Fruit fly (Drosophila melanogaster) whole organism, wandering third instar larva: ENCODE results near the gene Cdk2.
A peak's percentile ranks its signal among the peaks of the same experiment; 100 is the strongest.

Experiments
- Abd-B ChIP-seq: fragments of >200 bp; optimal IDR thresholded peaks from 2 replicates; lab custom pipeline; 2017; ENCODE audit warnings: missing biosample characterization, missing genetic modification characterization
- CG32264 ChIP-seq: fragments of 200-800 bp; sonication (Bioruptor generic); optimal IDR thresholded peaks from 2 replicates; lab custom pipeline; 2016; ENCODE audit warnings: missing biosample characterization, missing genetic modification characterization
- CG9705 ChIP-seq: fragments of 200-800 bp; sonication (Bioruptor generic); optimal IDR thresholded peaks from 2 replicates; lab custom pipeline; 2018; ENCODE audit warnings: missing biosample characterization, mild to moderate bottlenecking, missing genetic modification characterization
- CrebA ChIP-seq: fragments of 200-800 bp; sonication (Bioruptor generic); optimal IDR thresholded peaks from 2 replicates; lab custom pipeline; 2016; ENCODE audit warnings: missing biosample characterization, mild to moderate bottlenecking, missing genetic modification characterization, borderline replicate concordance
- Dfd ChIP-seq: fragments of >200 bp; optimal IDR thresholded peaks from 2 replicates; lab custom pipeline; 2017; ENCODE audit warnings: missing biosample characterization, missing genetic modification characterization
- Dif ChIP-seq: fragments of 200-275, 200-300 bp; sonication (Bioruptor generic); optimal IDR thresholded peaks from 2 replicates; lab custom pipeline; 2018; ENCODE audit warnings: missing biosample characterization, missing genetic modification characterization; ENCODE audit not compliant: partially characterized antibody
- GATAd ChIP-seq: sonication (Bioruptor generic); optimal IDR thresholded peaks from 2 replicates; lab custom pipeline; 2016; ENCODE audit warnings: missing biosample characterization, missing genetic modification characterization
- HLH106 ChIP-seq: fragments of 200-800 bp; optimal IDR thresholded peaks from 3 replicates; lab custom pipeline; 2019; ENCODE audit warnings: missing biosample characterization, mild to moderate bottlenecking, missing genetic modification characterization, moderate library complexity
- Hnf4 ChIP-seq: fragments of 200-800 bp; sonication (Bioruptor generic); optimal IDR thresholded peaks from 2 replicates; lab custom pipeline; 2016; ENCODE audit warnings: missing biosample characterization, mild to moderate bottlenecking, missing genetic modification characterization
- Hr78 ChIP-seq: fragments of >200 bp; optimal IDR thresholded peaks from 2 replicates; lab custom pipeline; 2017; ENCODE audit warnings: missing biosample characterization, missing genetic modification characterization
- Hr83 ChIP-seq: fragments of 200-300 bp; sonication (Bioruptor generic); optimal IDR thresholded peaks from 2 replicates; lab custom pipeline; 2016; ENCODE audit warnings: missing biosample characterization, mild to moderate bottlenecking, missing genetic modification characterization, moderate library complexity; ENCODE audit not compliant: poor library complexity, severe bottlenecking
- Jra ChIP-seq: sonication (Bioruptor generic); optimal IDR thresholded peaks from 2 replicates; lab custom pipeline; 2016; ENCODE audit warnings: missing biosample characterization, missing genetic modification characterization
- Mio ChIP-seq: sonication (Bioruptor generic); optimal IDR thresholded peaks from 2 replicates; lab custom pipeline; 2016; ENCODE audit warnings: missing biosample characterization, missing genetic modification characterization
- N ChIP-seq: fragments of >200 bp; optimal IDR thresholded peaks from 2 replicates; lab custom pipeline; 2018; ENCODE audit warnings: missing biosample characterization, missing external identifiers, missing genetic modification characterization
- OdsH ChIP-seq: fragments of 200-800 bp; sonication (Bioruptor generic); optimal IDR thresholded peaks from 2 replicates; lab custom pipeline; 2016; ENCODE audit warnings: missing biosample characterization, mild to moderate bottlenecking, missing genetic modification characterization
- Rel ChIP-seq, 2 experiments: fragments of 200-800 bp; sonication (Bioruptor generic) in 1 of 2; optimal IDR thresholded peaks; 2 replicates in 1 of 2; 3 replicates in 1 of 2; lab custom pipeline; 2016 to 2019; ENCODE audit warnings: mild to moderate bottlenecking in 2 of 2, missing biosample characterization in 2 of 2, missing genetic modification characterization in 2 of 2, moderate library complexity in 1 of 2
- Sp1 ChIP-seq: fragments of 200-800 bp; sonication (Bioruptor generic); optimal IDR thresholded peaks from 3 replicates; lab custom pipeline; 2019; ENCODE audit warnings: missing biosample characterization, mild to moderate bottlenecking, missing genetic modification characterization, moderate library complexity
- Vsx2 ChIP-seq: fragments of 200-300, 225-300 bp; sonication (Bioruptor generic); optimal IDR thresholded peaks from 2 replicates; lab custom pipeline; 2018; ENCODE audit warnings: missing biosample characterization, missing genetic modification characterization; ENCODE audit not compliant: partially characterized antibody
- br ChIP-seq: fragments of 200-800 bp; sonication (Bioruptor generic); optimal IDR thresholded peaks from 2 replicates; lab custom pipeline; 2016; ENCODE audit warnings: missing biosample characterization, missing genetic modification characterization
- dl ChIP-seq, 2 experiments: fragments of 175-275, 200-275 bp in 1 of 2; fragments of 200-275 bp in 1 of 2; sonication (Bioruptor generic); optimal IDR thresholded peaks; lab custom pipeline; 2018; ENCODE audit warnings: mild to moderate bottlenecking in 2 of 2, missing biosample characterization in 2 of 2, missing genetic modification characterization in 2 of 2, moderate library complexity in 2 of 2; ENCODE audit not compliant: partially characterized antibody in 2 of 2, insufficient read depth in 1 of 2
- dmrt93B ChIP-seq: fragments of 200-800 bp; sonication (Bioruptor generic); optimal IDR thresholded peaks from 2 replicates; lab custom pipeline; 2018; ENCODE audit warnings: missing biosample characterization, mild to moderate bottlenecking, missing genetic modification characterization
- ey ChIP-seq: fragments of 200-800 bp; sonication (Bioruptor generic); optimal IDR thresholded peaks from 2 replicates; lab custom pipeline; 2016; ENCODE audit warnings: missing biosample characterization, missing genetic modification characterization
- foxo ChIP-seq, 2 experiments: fragments of 200-800 bp; sonication (Bioruptor generic); optimal IDR thresholded peaks; 2 replicates in 1 of 2; 3 replicates in 1 of 2; lab custom pipeline; 2016 to 2017; ENCODE audit warnings: missing biosample characterization in 2 of 2, missing genetic modification characterization in 2 of 2
- fru ChIP-seq: fragments of 200-800 bp; sonication (Bioruptor generic); optimal IDR thresholded peaks from 3 replicates; lab custom pipeline; 2016; ENCODE audit warnings: missing biosample characterization, mild to moderate bottlenecking, missing genetic modification characterization
- h ChIP-seq: fragments of 200-800 bp; sonication (Bioruptor generic); optimal IDR thresholded peaks from 3 replicates; lab custom pipeline; 2016; ENCODE audit warnings: missing biosample characterization, mild to moderate bottlenecking, missing genetic modification characterization
- jim ChIP-seq: fragments of 175-275, 200-325 bp; sonication (Bioruptor generic); optimal IDR thresholded peaks from 2 replicates; lab custom pipeline; 2016; ENCODE audit warnings: missing biosample characterization, mild to moderate bottlenecking, missing genetic modification characterization
- pan ChIP-seq: fragments of >200 bp; optimal IDR thresholded peaks from 2 replicates; lab custom pipeline; 2017
- psq ChIP-seq: fragments of 200-800 bp; sonication (Bioruptor generic); optimal IDR thresholded peaks from 3 replicates; lab custom pipeline; 2017; ENCODE audit warnings: missing biosample characterization, mild to moderate bottlenecking, missing genetic modification characterization, moderate library complexity
- rgr ChIP-seq: fragments of 200-800 bp; sonication (Bioruptor generic); optimal IDR thresholded peaks from 3 replicates; lab custom pipeline; 2016; ENCODE audit warnings: missing biosample characterization, mild to moderate bottlenecking, missing genetic modification characterization
- sage ChIP-seq: fragments of 200-800 bp; sonication (Bioruptor generic); optimal IDR thresholded peaks from 2 replicates; lab custom pipeline; 2016; ENCODE audit warnings: missing biosample characterization, mild to moderate bottlenecking, missing genetic modification characterization
- tai ChIP-seq: sonication (Bioruptor generic); optimal IDR thresholded peaks from 2 replicates; lab custom pipeline; 2016; ENCODE audit warnings: missing biosample characterization, missing genetic modification characterization
- usp ChIP-seq: fragments of >200 bp; optimal IDR thresholded peaks from 2 replicates; lab custom pipeline; 2017; ENCODE audit warnings: missing biosample characterization, missing genetic modification characterization
- woc ChIP-seq: sonication (Bioruptor generic); optimal IDR thresholded peaks from 2 replicates; lab custom pipeline; 2016; ENCODE audit warnings: missing biosample characterization, mild to moderate bottlenecking, missing genetic modification characterization

The Cdk2 gene

dm6 chr3R:20756429-20756828 lies 21.0 kb downstream of the Cdk2 start, which contains the start of gene Syp:
Gene Syp (plus strand): TSS chr3R:20756729.
- TF ChIP-seq Hr83 (GFP tag; lab: Kevin White, UChicago) (no peak), sage (GFP tag; lab: Kevin White, UChicago) (no peak), Rel (GFP tag; optimal IDR thresholded peaks at IDR 0.05; lab: Kevin White, UChicago) (no peak), Rel (tag; optimal IDR thresholded peaks at IDR 0.05; lab: Kevin White, UChicago) (no peak), N (GFP tag; lab: Kevin White, UChicago) (no peak), psq (GFP tag; lab: Kevin White, UChicago) (no peak), CrebA (GFP tag; lab: Kevin White, UChicago) (no peak), GATAd (GFP tag; lab: Kevin White, UChicago) (no peak), jim (GFP tag; lab: Kevin White, UChicago) (no peak), CG9705 (GFP tag; lab: Kevin White, UChicago) (no peak), OdsH (GFP tag; lab: Kevin White, UChicago) (no peak), Abd-B (no peak), br (GFP tag; lab: Kevin White, UChicago) (no peak)

dm6 chr3R:20762175-20762795 lies 26.9 kb downstream of the Cdk2 start, which contains the start of gene CG31195:
Gene CG31195 (minus strand): TSS chr3R:20762369.
- TF ChIP-seq N (GFP tag; lab: Kevin White, UChicago) (no peak), Hnf4 (GFP tag; lab: Kevin White, UChicago) (peak; percentile 16), h (no peak), Abd-B (no peak), jim (GFP tag; lab: Kevin White, UChicago) (no peak), Jra (GFP tag; lab: Kevin White, UChicago) (peak; percentile 12), psq (GFP tag; lab: Kevin White, UChicago) (no peak), GATAd (GFP tag; lab: Kevin White, UChicago) (no peak), woc (peak; percentile 52), Rel (GFP tag; optimal IDR thresholded peaks at IDR 0.05; lab: Kevin White, UChicago) (no peak), Rel (tag; optimal IDR thresholded peaks at IDR 0.05; lab: Kevin White, UChicago) (no peak), Hr78 (no peak), fru (GFP tag; lab: Kevin White, UChicago) (no peak), foxo (GFP tag; optimal IDR thresholded peaks at IDR 0.05; lab: Kevin White, UChicago) (peak in 1 of 2 experiments; percentile 45), Hr83 (GFP tag; lab: Kevin White, UChicago) (peak; percentile 56), OdsH (GFP tag; lab: Kevin White, UChicago) (no peak), rgr (GFP tag; lab: Kevin White, UChicago) (peak; percentile 17)

dm6 chr3R:20764058-20764457 lies 28.6 kb downstream of the Cdk2 start:
- TF ChIP-seq Mio (GFP tag; lab: Kevin White, UChicago) (no peak), dmrt93B (peak; percentile 46), sage (GFP tag; lab: Kevin White, UChicago) (peak; percentile 6), tai (GFP tag; lab: Kevin White, UChicago) (no peak), ey (GFP tag; lab: Kevin White, UChicago) (peak; percentile 63), h (peak; percentile 60), CG32264 (GFP tag; lab: Kevin White, UChicago) (no peak), CG9705 (GFP tag; lab: Kevin White, UChicago) (no peak), OdsH (GFP tag; lab: Kevin White, UChicago) (peak; percentile 52), dl (GFP tag; optimal IDR thresholded peaks at IDR 0.05; lab: Kevin White, UChicago; ENCODE audit: insufficient read depth in 1 of 2, partially characterized antibody in 2 of 2) (no peak), fru (GFP tag; lab: Kevin White, UChicago) (peak; percentile 76), br (GFP tag; lab: Kevin White, UChicago) (peak; percentile 42), Dfd (GFP tag; lab: Kevin White, UChicago) (no peak), Sp1 (GFP tag; lab: Kevin White, UChicago) (peak; percentile 73), usp (GFP tag; lab: Kevin White, UChicago) (no peak), woc (peak; percentile 57), Hr83 (GFP tag; lab: Kevin White, UChicago) (no peak), pan (lab: Kevin White, UChicago) (no peak), Hr78 (no peak), Dif (no peak), psq (GFP tag; lab: Kevin White, UChicago) (peak; percentile 82), foxo (GFP tag; optimal IDR thresholded peaks at IDR 0.05; lab: Kevin White, UChicago) (peak in 1 of 2 experiments; percentile 62), rgr (GFP tag; lab: Kevin White, UChicago) (peak; percentile 58), HLH106 (tag; lab: Kevin White, UChicago) (peak; percentile 70), Hnf4 (GFP tag; lab: Kevin White, UChicago) (peak; percentile 32), Rel (GFP tag; optimal IDR thresholded peaks at IDR 0.05; lab: Kevin White, UChicago) (peak; percentile 66), Rel (tag; optimal IDR thresholded peaks at IDR 0.05; lab: Kevin White, UChicago) (no peak), Vsx2 (no peak)
- TF ChIP-seq, all 38 proteins: peak for 15
